Fruit fly (Drosophila melanogaster) whole organism, wandering third instar larva: Measurements from ENCODE around the gene Kmn1.
A peak's percentile ranks its signal among the peaks of the same experiment; 100 is the strongest.

ENCODE experiments used
- CG32264 ChIP-seq: fragments of 200-800 bp; sonication (Bioruptor generic); optimal IDR thresholded peaks from 2 replicates; lab custom pipeline; 2016; ENCODE audit warnings: missing biosample characterization, missing genetic modification characterization
- CG9705 ChIP-seq: fragments of 200-800 bp; sonication (Bioruptor generic); optimal IDR thresholded peaks from 2 replicates; lab custom pipeline; 2018; ENCODE audit warnings: missing biosample characterization, mild to moderate bottlenecking, missing genetic modification characterization
- CrebA ChIP-seq: fragments of 200-800 bp; sonication (Bioruptor generic); optimal IDR thresholded peaks from 2 replicates; lab custom pipeline; 2016; ENCODE audit warnings: missing biosample characterization, mild to moderate bottlenecking, missing genetic modification characterization, borderline replicate concordance
- Dfd ChIP-seq: fragments of >200 bp; optimal IDR thresholded peaks from 2 replicates; lab custom pipeline; 2017; ENCODE audit warnings: missing biosample characterization, missing genetic modification characterization
- Dif ChIP-seq: fragments of 200-275, 200-300 bp; sonication (Bioruptor generic); optimal IDR thresholded peaks from 2 replicates; lab custom pipeline; 2018; ENCODE audit warnings: missing biosample characterization, missing genetic modification characterization; ENCODE audit not compliant: partially characterized antibody
- GATAd ChIP-seq: sonication (Bioruptor generic); optimal IDR thresholded peaks from 2 replicates; lab custom pipeline; 2016; ENCODE audit warnings: missing biosample characterization, missing genetic modification characterization
- HLH106 ChIP-seq: fragments of 200-800 bp; optimal IDR thresholded peaks from 3 replicates; lab custom pipeline; 2019; ENCODE audit warnings: missing biosample characterization, mild to moderate bottlenecking, missing genetic modification characterization, moderate library complexity
- Hnf4 ChIP-seq: fragments of 200-800 bp; sonication (Bioruptor generic); optimal IDR thresholded peaks from 2 replicates; lab custom pipeline; 2016; ENCODE audit warnings: missing biosample characterization, mild to moderate bottlenecking, missing genetic modification characterization
- Hr78 ChIP-seq: fragments of >200 bp; optimal IDR thresholded peaks from 2 replicates; lab custom pipeline; 2017; ENCODE audit warnings: missing biosample characterization, missing genetic modification characterization
- Hr83 ChIP-seq: fragments of 200-300 bp; sonication (Bioruptor generic); optimal IDR thresholded peaks from 2 replicates; lab custom pipeline; 2016; ENCODE audit warnings: missing biosample characterization, mild to moderate bottlenecking, missing genetic modification characterization, moderate library complexity; ENCODE audit not compliant: poor library complexity, severe bottlenecking
- Jra ChIP-seq: sonication (Bioruptor generic); optimal IDR thresholded peaks from 2 replicates; lab custom pipeline; 2016; ENCODE audit warnings: missing biosample characterization, missing genetic modification characterization
- Mio ChIP-seq: sonication (Bioruptor generic); optimal IDR thresholded peaks from 2 replicates; lab custom pipeline; 2016; ENCODE audit warnings: missing biosample characterization, missing genetic modification characterization
- Myc ChIP-seq: fragments of >200 bp; optimal IDR thresholded peaks from 2 replicates; lab custom pipeline; 2017
- N ChIP-seq: fragments of >200 bp; optimal IDR thresholded peaks from 2 replicates; lab custom pipeline; 2018; ENCODE audit warnings: missing biosample characterization, missing external identifiers, missing genetic modification characterization
- OdsH ChIP-seq: fragments of 200-800 bp; sonication (Bioruptor generic); optimal IDR thresholded peaks from 2 replicates; lab custom pipeline; 2016; ENCODE audit warnings: missing biosample characterization, mild to moderate bottlenecking, missing genetic modification characterization
- Rel ChIP-seq, 2 experiments: fragments of 200-800 bp; sonication (Bioruptor generic) in 1 of 2; optimal IDR thresholded peaks; 2 replicates in 1 of 2; 3 replicates in 1 of 2; lab custom pipeline; 2016 to 2019; ENCODE audit warnings: mild to moderate bottlenecking in 2 of 2, missing biosample characterization in 2 of 2, missing genetic modification characterization in 2 of 2, moderate library complexity in 1 of 2
- Sp1 ChIP-seq: fragments of 200-800 bp; sonication (Bioruptor generic); optimal IDR thresholded peaks from 3 replicates; lab custom pipeline; 2019; ENCODE audit warnings: missing biosample characterization, mild to moderate bottlenecking, missing genetic modification characterization, moderate library complexity
- Vsx2 ChIP-seq: fragments of 200-300, 225-300 bp; sonication (Bioruptor generic); optimal IDR thresholded peaks from 2 replicates; lab custom pipeline; 2018; ENCODE audit warnings: missing biosample characterization, missing genetic modification characterization; ENCODE audit not compliant: partially characterized antibody
- br ChIP-seq: fragments of 200-800 bp; sonication (Bioruptor generic); optimal IDR thresholded peaks from 2 replicates; lab custom pipeline; 2016; ENCODE audit warnings: missing biosample characterization, missing genetic modification characterization
- brk ChIP-seq: fragments of 200-800 bp; sonication (Bioruptor generic); optimal IDR thresholded peaks from 2 replicates; lab custom pipeline; 2016; ENCODE audit warnings: missing biosample characterization, mild to moderate bottlenecking, missing genetic modification characterization
- dl ChIP-seq, 2 experiments: fragments of 175-275, 200-275 bp in 1 of 2; fragments of 200-275 bp in 1 of 2; sonication (Bioruptor generic); optimal IDR thresholded peaks; lab custom pipeline; 2018; ENCODE audit warnings: mild to moderate bottlenecking in 2 of 2, missing biosample characterization in 2 of 2, missing genetic modification characterization in 2 of 2, moderate library complexity in 2 of 2; ENCODE audit not compliant: partially characterized antibody in 2 of 2, insufficient read depth in 1 of 2
- dmrt93B ChIP-seq: fragments of 200-800 bp; sonication (Bioruptor generic); optimal IDR thresholded peaks from 2 replicates; lab custom pipeline; 2018; ENCODE audit warnings: missing biosample characterization, mild to moderate bottlenecking, missing genetic modification characterization
- dsf ChIP-seq: sonication (Bioruptor generic); optimal IDR thresholded peaks from 2 replicates; lab custom pipeline; 2016; ENCODE audit warnings: missing biosample characterization, missing genetic modification characterization, borderline replicate concordance
- ey ChIP-seq: fragments of 200-800 bp; sonication (Bioruptor generic); optimal IDR thresholded peaks from 2 replicates; lab custom pipeline; 2016; ENCODE audit warnings: missing biosample characterization, missing genetic modification characterization
- foxo ChIP-seq, 2 experiments: fragments of 200-800 bp; sonication (Bioruptor generic); optimal IDR thresholded peaks; 2 replicates in 1 of 2; 3 replicates in 1 of 2; lab custom pipeline; 2016 to 2017; ENCODE audit warnings: missing biosample characterization in 2 of 2, missing genetic modification characterization in 2 of 2
- fru ChIP-seq: fragments of 200-800 bp; sonication (Bioruptor generic); optimal IDR thresholded peaks from 3 replicates; lab custom pipeline; 2016; ENCODE audit warnings: missing biosample characterization, mild to moderate bottlenecking, missing genetic modification characterization
- h ChIP-seq: fragments of 200-800 bp; sonication (Bioruptor generic); optimal IDR thresholded peaks from 3 replicates; lab custom pipeline; 2016; ENCODE audit warnings: missing biosample characterization, mild to moderate bottlenecking, missing genetic modification characterization
- jim ChIP-seq: fragments of 175-275, 200-325 bp; sonication (Bioruptor generic); optimal IDR thresholded peaks from 2 replicates; lab custom pipeline; 2016; ENCODE audit warnings: missing biosample characterization, mild to moderate bottlenecking, missing genetic modification characterization
- lola ChIP-seq: fragments of >200 bp; optimal IDR thresholded peaks from 2 replicates; lab custom pipeline; 2017; ENCODE audit warnings: missing biosample characterization, missing genetic modification characterization
- pan ChIP-seq: fragments of >200 bp; optimal IDR thresholded peaks from 2 replicates; lab custom pipeline; 2017
- psq ChIP-seq: fragments of 200-800 bp; sonication (Bioruptor generic); optimal IDR thresholded peaks from 3 replicates; lab custom pipeline; 2017; ENCODE audit warnings: missing biosample characterization, mild to moderate bottlenecking, missing genetic modification characterization, moderate library complexity
- rgr ChIP-seq: fragments of 200-800 bp; sonication (Bioruptor generic); optimal IDR thresholded peaks from 3 replicates; lab custom pipeline; 2016; ENCODE audit warnings: missing biosample characterization, mild to moderate bottlenecking, missing genetic modification characterization
- sage ChIP-seq: fragments of 200-800 bp; sonication (Bioruptor generic); optimal IDR thresholded peaks from 2 replicates; lab custom pipeline; 2016; ENCODE audit warnings: missing biosample characterization, mild to moderate bottlenecking, missing genetic modification characterization
- sv ChIP-seq: fragments of 200-800 bp; sonication (Bioruptor generic); optimal IDR thresholded peaks from 3 replicates; lab custom pipeline; 2016; ENCODE audit warnings: missing biosample characterization, missing genetic modification characterization
- tai ChIP-seq: sonication (Bioruptor generic); optimal IDR thresholded peaks from 2 replicates; lab custom pipeline; 2016; ENCODE audit warnings: missing biosample characterization, missing genetic modification characterization
- usp ChIP-seq: fragments of >200 bp; optimal IDR thresholded peaks from 2 replicates; lab custom pipeline; 2017; ENCODE audit warnings: missing biosample characterization, missing genetic modification characterization
- woc ChIP-seq: sonication (Bioruptor generic); optimal IDR thresholded peaks from 2 replicates; lab custom pipeline; 2016; ENCODE audit warnings: missing biosample characterization, mild to moderate bottlenecking, missing genetic modification characterization

Kmn1 gene

DNA sequence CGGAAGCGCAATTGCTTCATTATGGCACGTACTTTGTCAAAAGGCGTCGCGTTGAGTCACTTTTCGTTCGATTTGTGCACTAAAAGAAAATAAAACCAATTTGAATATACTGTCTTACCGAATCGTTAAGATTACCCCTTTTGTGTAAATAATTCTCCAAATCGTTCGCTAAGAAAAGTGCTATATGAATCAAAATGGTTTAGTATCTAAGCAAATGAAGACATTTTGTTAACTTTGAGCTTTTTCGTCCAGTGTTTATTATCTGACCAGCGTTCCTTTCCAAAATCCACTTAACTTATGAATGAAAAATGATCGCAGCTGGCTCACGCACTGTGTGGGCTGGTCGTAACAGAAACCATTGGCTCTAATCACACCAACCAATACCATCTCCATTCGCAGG, 22.2 kb downstream of the Kmn1 start:
- TF ChIP-seq ey (peak; percentile 58), Mio (GFP tag; lab: Kevin White, UChicago) (no peak), foxo (GFP tag; optimal IDR thresholded peaks at IDR 0.05; lab: Kevin White, UChicago) (peak in 1 of 2 experiments; percentile 64), Vsx2 (GFP tag; lab: Kevin White, UChicago) (no peak), dsf (no peak), CG9705 (GFP tag; lab: Kevin White, UChicago) (no peak), Jra (GFP tag; lab: Kevin White, UChicago) (no peak), woc (GFP tag; lab: Kevin White, UChicago) (no peak), Dif (GFP tag; lab: Kevin White, UChicago) (no peak), Sp1 (GFP tag; lab: Kevin White, UChicago) (peak; percentile 30), br (GFP tag; lab: Kevin White, UChicago) (peak; percentile 27), N (GFP tag; lab: Kevin White, UChicago) (no peak), HLH106 (tag; lab: Kevin White, UChicago) (peak; percentile 48), Myc (lab: Kevin White, UChicago) (no peak), Hnf4 (peak; percentile 20), psq (GFP tag; lab: Kevin White, UChicago) (peak; percentile 25), usp (GFP tag; lab: Kevin White, UChicago) (no peak), h (peak; percentile 66), lola (GFP tag; lab: Kevin White, UChicago) (no peak), OdsH (GFP tag; lab: Kevin White, UChicago) (peak; percentile 27), CrebA (GFP tag; lab: Kevin White, UChicago) (no peak), Dfd (GFP tag; lab: Kevin White, UChicago) (no peak), rgr (GFP tag; lab: Kevin White, UChicago) (peak; percentile 73), Hr83 (no peak), brk (GFP tag; lab: Kevin White, UChicago) (no peak), Rel (GFP tag; optimal IDR thresholded peaks at IDR 0.05; lab: Kevin White, UChicago) (no peak), Rel (tag; optimal IDR thresholded peaks at IDR 0.05; lab: Kevin White, UChicago) (no peak), CG32264 (no peak), Hr78 (no peak), jim (GFP tag; lab: Kevin White, UChicago) (no peak), fru (peak; percentile 39)
- TF ChIP-seq, all 38 proteins: peak for 11

- peak in 1 of 2 experiments; percentile 17 for TF ChIP-seq foxo (GFP tag; optimal IDR thresholded peaks at IDR 0.05; lab: Kevin White, UChicago)
- no peak for TF ChIP-seq dmrt93B
- TF ChIP-seq, all 38 proteins: peak for 1
Observed at dm6 chrX:11548701-11549100, 23.5 kb downstream of the Kmn1 start.

DNA sequence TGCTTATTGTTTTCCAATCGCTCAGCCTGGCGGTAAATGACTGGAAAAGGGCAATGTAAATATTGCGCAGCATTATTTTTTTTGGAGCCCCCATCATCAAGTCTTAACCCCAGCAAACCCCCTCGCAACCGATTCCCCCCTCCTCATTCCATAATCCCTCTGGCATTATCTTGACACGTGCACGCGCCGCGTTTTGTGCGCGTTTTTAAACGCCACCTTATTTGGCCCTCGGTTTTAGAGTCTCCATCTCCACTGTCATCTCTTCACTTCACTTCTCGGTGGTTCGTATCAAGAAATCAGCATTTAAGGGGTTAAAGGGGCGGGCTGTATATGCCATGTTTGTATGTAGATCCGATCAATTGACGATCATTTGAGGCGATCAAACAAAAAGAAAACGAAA, 25.3 kb downstream of the Kmn1 start:
- no peak for TF ChIP-seq OdsH (GFP tag; lab: Kevin White, UChicago)
- TF ChIP-seq Dfd (GFP tag; lab: Kevin White, UChicago), result no peak
- no peak for TF ChIP-seq ey
- TF ChIP-seq woc (GFP tag; lab: Kevin White, UChicago), result no peak
- no peak for TF ChIP-seq CG9705 (GFP tag; lab: Kevin White, UChicago)
- TF ChIP-seq CrebA (GFP tag; lab: Kevin White, UChicago), result no peak
- no peak for TF ChIP-seq dl (GFP tag; optimal IDR thresholded peaks at IDR 0.05; lab: Kevin White, UChicago; ENCODE audit: insufficient read depth in 1 of 2, partially characterized antibody in 2 of 2)
- no peak for TF ChIP-seq GATAd
- TF ChIP-seq psq (GFP tag; lab: Kevin White, UChicago), result no peak
- TF ChIP-seq Sp1 (GFP tag; lab: Kevin White, UChicago), result no peak
- no peak for TF ChIP-seq h
- no peak for TF ChIP-seq dmrt93B
- no peak for TF ChIP-seq CG32264
- no peak for TF ChIP-seq jim (GFP tag; lab: Kevin White, UChicago)
- TF ChIP-seq, all 38 proteins: peak for 0

DNA sequence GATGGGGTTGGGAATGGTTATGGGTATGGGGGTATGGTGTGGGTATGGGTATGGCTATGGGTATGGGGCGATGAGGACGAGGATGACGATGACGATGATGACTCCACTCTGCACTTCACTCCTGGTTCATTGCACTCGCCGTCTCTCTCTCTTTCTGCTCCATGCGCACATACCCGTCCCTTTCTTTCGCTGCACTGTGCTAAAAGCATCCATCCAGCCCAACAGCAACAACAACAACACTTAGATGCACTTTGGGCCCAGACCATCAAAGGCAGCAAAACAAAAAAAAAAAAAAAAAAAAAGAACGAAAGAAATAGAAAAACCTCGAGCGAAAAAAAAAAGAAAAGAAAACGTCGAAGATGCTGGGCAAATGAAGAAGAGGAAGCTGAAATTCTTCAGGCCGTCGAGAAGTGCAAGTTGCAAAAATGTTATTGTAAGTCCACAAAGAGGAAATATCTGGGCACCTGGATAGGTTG, 27.3 kb downstream of the Kmn1 start:
- TF ChIP-seq sage (GFP tag; lab: Kevin White, UChicago), result no peak
- TF ChIP-seq Mio (GFP tag; lab: Kevin White, UChicago), result no peak
- no peak for TF ChIP-seq CrebA (GFP tag; lab: Kevin White, UChicago)
- TF ChIP-seq OdsH (GFP tag; lab: Kevin White, UChicago), result no peak
- TF ChIP-seq lola (GFP tag; lab: Kevin White, UChicago), result no peak
- TF ChIP-seq Dif (GFP tag; lab: Kevin White, UChicago), result no peak
- no peak for TF ChIP-seq woc (GFP tag; lab: Kevin White, UChicago)
- TF ChIP-seq Sp1 (GFP tag; lab: Kevin White, UChicago), result no peak
- TF ChIP-seq tai (GFP tag; lab: Kevin White, UChicago), result no peak
- TF ChIP-seq Dfd (GFP tag; lab: Kevin White, UChicago), result no peak
- no peak for TF ChIP-seq br (GFP tag; lab: Kevin White, UChicago)
- no peak for TF ChIP-seq sv (GFP tag; lab: Kevin White, UChicago)
- no peak for TF ChIP-seq pan (lab: Kevin White, UChicago)
- no peak for TF ChIP-seq ey
- TF ChIP-seq Rel (GFP tag; optimal IDR thresholded peaks at IDR 0.05; lab: Kevin White, UChicago), result no peak
- no peak for TF ChIP-seq Rel (tag; optimal IDR thresholded peaks at IDR 0.05; lab: Kevin White, UChicago)
- TF ChIP-seq h, result no peak
